Fruit fly (Drosophila melanogaster) whole organism, embryonic: ENCODE results near the gene Acph-1.

Experiments used
- Abd-B ChIP-seq: fragments of 200-800 bp; sonication (Bioruptor generic); optimal IDR thresholded peaks from 2 replicates; lab custom pipeline; 2018; ENCODE audit warnings: missing biosample characterization, mild to moderate bottlenecking, missing genetic modification characterization, moderate library complexity
- Blimp-1 ChIP-seq: fragments of 200-800 bp; sonication (Bioruptor generic); optimal IDR thresholded peaks from 3 replicates; lab custom pipeline; 2018; ENCODE audit warnings: missing biosample characterization, missing genetic modification characterization, mild to moderate bottlenecking, moderate library complexity, missing genetic modification reagents
- CG10431 ChIP-seq: fragments of 200-800 bp; sonication (Bioruptor generic); optimal IDR thresholded peaks from 3 replicates; lab custom pipeline; 2018; ENCODE audit warnings: missing biosample characterization, mild to moderate bottlenecking, missing genetic modification characterization
- CG10462 ChIP-seq: fragments of 200-800 bp; sonication (Bioruptor generic); optimal IDR thresholded peaks from 2 replicates; lab custom pipeline; 2016; ENCODE audit warnings: missing biosample characterization, missing genetic modification characterization
- CG11456 ChIP-seq: fragments of 200-800 bp; sonication (Bioruptor generic); IDR thresholded peaks from 3 replicates; pipeline ENCODE4 v1.3.6; 2022; ENCODE audit warnings: missing biosample characterization, missing genetic modification characterization
- CG11504 ChIP-seq: fragments of 200-800 bp; sonication (Bioruptor generic); optimal IDR thresholded peaks from 3 replicates; lab custom pipeline; 2019; ENCODE audit warnings: missing biosample characterization, mild to moderate bottlenecking, missing genetic modification characterization, moderate library complexity
- CG12299 ChIP-seq: fragments of 200-800 bp; sonication (Bioruptor generic); optimal IDR thresholded peaks from 2 replicates; lab custom pipeline; 2018; ENCODE audit warnings: missing biosample characterization, mild to moderate bottlenecking, missing genetic modification characterization
- CG12942 ChIP-seq: fragments of 200-800 bp; sonication (Bioruptor generic); optimal IDR thresholded peaks from 3 replicates; lab custom pipeline; 2016; ENCODE audit warnings: missing biosample characterization, missing genetic modification characterization
- CG1529 ChIP-seq: fragments of 200-800 bp; sonication (Bioruptor generic); optimal IDR thresholded peaks from 3 replicates; lab custom pipeline; 2018; ENCODE audit warnings: missing biosample characterization, missing genetic modification characterization
- CG17829 ChIP-seq: fragments of 200-800 bp; optimal IDR thresholded peaks from 2 replicates; lab custom pipeline; 2019; ENCODE audit warnings: missing biosample characterization, mild to moderate bottlenecking, missing genetic modification characterization, moderate library complexity
- CG18011 ChIP-seq: fragments of 200-800 bp; sonication (Bioruptor generic); optimal IDR thresholded peaks from 2 replicates; lab custom pipeline; 2017; ENCODE audit warnings: missing biosample characterization, missing genetic modification characterization, mild to moderate bottlenecking, moderate library complexity, missing genotype
- CG32532 ChIP-seq: fragments of 200-800 bp; sonication (Bioruptor generic); IDR thresholded peaks from 2 replicates; pipeline ENCODE4 v1.3.6; 2022; ENCODE audit warnings: missing biosample characterization, missing genetic modification characterization
- CG3407 ChIP-seq: fragments of 200-800 bp; sonication (Bioruptor generic); optimal IDR thresholded peaks from 2 replicates; lab custom pipeline; 2018; ENCODE audit warnings: missing biosample characterization, mild to moderate bottlenecking, missing genetic modification characterization
- CG5245 ChIP-seq: fragments of 200-800 bp; sonication (Bioruptor generic); optimal IDR thresholded peaks from 3 replicates; lab custom pipeline; 2016; ENCODE audit warnings: missing biosample characterization, missing genetic modification characterization
- CG6654 ChIP-seq: fragments of 200-800 bp; sonication (Bioruptor generic); optimal IDR thresholded peaks from 2 replicates; lab custom pipeline; 2017; ENCODE audit warnings: missing biosample characterization, mild to moderate bottlenecking, missing genetic modification characterization
- CG6683 ChIP-seq: fragments of 200-800 bp; sonication (Bioruptor generic); optimal IDR thresholded peaks from 2 replicates; lab custom pipeline; 2017; ENCODE audit warnings: missing biosample characterization, mild to moderate bottlenecking, missing genetic modification characterization, missing genetic modification reagents
- CG7786 ChIP-seq: fragments of 200-800 bp; sonication (Bioruptor generic); optimal IDR thresholded peaks from 2 replicates; lab custom pipeline; 2016; ENCODE audit warnings: missing biosample characterization, missing genetic modification characterization
- CG8359 ChIP-seq: fragments of 200-800 bp; sonication (Bioruptor generic); optimal IDR thresholded peaks from 2 replicates; lab custom pipeline; 2017; ENCODE audit warnings: missing biosample characterization, mild to moderate bottlenecking, missing genetic modification characterization, borderline replicate concordance
- CG8388 ChIP-seq: fragments of 200-800 bp; sonication (Bioruptor generic); optimal IDR thresholded peaks from 2 replicates; lab custom pipeline; 2019; ENCODE audit warnings: missing biosample characterization, mild to moderate bottlenecking, missing genetic modification characterization, moderate library complexity
- E2f1 ChIP-seq: fragments of 200-800 bp; sonication (Bioruptor generic); IDR thresholded peaks from 2 replicates; pipeline ENCODE4 v1.3.6; 2022; ENCODE audit warnings: missing biosample characterization, missing genetic modification characterization
- Ets97D ChIP-seq: fragments of 200-800 bp; sonication (Bioruptor generic); optimal IDR thresholded peaks from 3 replicates; lab custom pipeline; 2016; ENCODE audit warnings: missing biosample characterization, missing genetic modification characterization
- H15 ChIP-seq: fragments of 200-800 bp; sonication (Bioruptor generic); IDR thresholded peaks from 3 replicates; pipeline ENCODE4 v1.3.6; 2022; ENCODE audit warnings: missing biosample characterization, missing genetic modification characterization
- H2.0 ChIP-seq: fragments of 200-800 bp; sonication (Bioruptor generic); IDR thresholded peaks from 2 replicates; pipeline ENCODE4 v1.3.6; 2022; ENCODE audit warnings: missing biosample characterization, missing genetic modification characterization
- Hand ChIP-seq: fragments of 200-800 bp; sonication (Bioruptor generic); optimal IDR thresholded peaks from 2 replicates; lab custom pipeline; 2017; ENCODE audit warnings: mild to moderate bottlenecking, missing biosample characterization, missing genetic modification reagents, missing genetic modification characterization
- Hey ChIP-seq: fragments of 200-800 bp; sonication (Bioruptor generic); optimal IDR thresholded peaks from 3 replicates; lab custom pipeline; 2018; ENCODE audit warnings: missing biosample characterization, mild to moderate bottlenecking, missing genetic modification characterization
- Hr39 ChIP-seq: fragments of >200 bp; optimal IDR thresholded peaks from 2 replicates; lab custom pipeline; 2017
- Lpt ChIP-seq: fragments of >200 bp; optimal IDR thresholded peaks from 2 replicates; lab custom pipeline; 2018; ENCODE audit warnings: missing biosample characterization, missing genetic modification characterization
- Mad ChIP-seq: fragments of 200-800 bp; sonication (Bioruptor generic); optimal IDR thresholded peaks from 2 replicates; lab custom pipeline; 2016; ENCODE audit warnings: missing biosample characterization, missing genetic modification characterization
- Meics ChIP-seq: fragments of 200-800 bp; sonication (Bioruptor generic); optimal IDR thresholded peaks from 2 replicates; lab custom pipeline; 2017; ENCODE audit warnings: missing biosample characterization, mild to moderate bottlenecking, missing genetic modification characterization
- Poxn ChIP-seq: fragments of 200-800 bp; sonication (Bioruptor generic); IDR thresholded peaks from 2 replicates; pipeline ENCODE4 v1.3.6; 2022; ENCODE audit warnings: missing biosample characterization, missing genetic modification characterization
- Rfx ChIP-seq: fragments of 200-800 bp; sonication (Bioruptor generic); IDR thresholded peaks from 2 replicates; pipeline ENCODE4 v1.3.6; 2022; ENCODE audit warnings: missing biosample characterization, missing genetic modification characterization
- Side ChIP-seq: fragments of 200-800 bp; sonication (Bioruptor generic); optimal IDR thresholded peaks from 2 replicates; lab custom pipeline; 2016; ENCODE audit warnings: missing biosample characterization, missing genetic modification characterization
- Spps ChIP-seq: fragments of 200-800 bp; sonication (Bioruptor generic); optimal IDR thresholded peaks from 2 replicates; lab custom pipeline; 2018; ENCODE audit warnings: missing biosample characterization, mild to moderate bottlenecking, missing genetic modification characterization
- abd-A ChIP-seq: fragments of 200-800 bp; sonication (Bioruptor generic); optimal IDR thresholded peaks from 3 replicates; lab custom pipeline; 2019; ENCODE audit warnings: missing biosample characterization, mild to moderate bottlenecking, missing genetic modification characterization, moderate library complexity
- al ChIP-seq: fragments of 200-800 bp; sonication (Bioruptor generic); IDR thresholded peaks from 2 replicates; pipeline ENCODE4 v1.3.6; 2022; ENCODE audit warnings: missing biosample characterization, missing genetic modification characterization
- bcd ChIP-seq: fragments of 200-800 bp; sonication (Bioruptor generic); optimal IDR thresholded peaks from 2 replicates; lab custom pipeline; 2017; ENCODE audit warnings: missing biosample characterization, mild to moderate bottlenecking, missing genetic modification characterization
- da ChIP-seq: fragments of 200-800 bp; sonication (Bioruptor generic); optimal IDR thresholded peaks from 2 replicates; lab custom pipeline; 2016; ENCODE audit warnings: missing biosample characterization, missing genetic modification characterization
- dimm ChIP-seq: fragments of 200-800 bp; sonication (Bioruptor generic); IDR thresholded peaks from 2 replicates; pipeline ENCODE4 v1.3.6; 2022; ENCODE audit warnings: missing biosample characterization, missing genetic modification characterization
- eve ChIP-seq, 2 experiments: fragments of >200 bp; optimal IDR thresholded peaks; 2 replicates each; lab custom pipeline; 2017; ENCODE audit warnings: missing biosample characterization in 2 of 2, missing genetic modification characterization in 2 of 2
- fd96Cb ChIP-seq: fragments of 200-800 bp; sonication (Bioruptor generic); optimal IDR thresholded peaks from 2 replicates; lab custom pipeline; 2018; ENCODE audit warnings: missing biosample characterization, mild to moderate bottlenecking, missing genetic modification characterization, moderate library complexity
- gem ChIP-seq: fragments of 200-800 bp; sonication (Bioruptor generic); optimal IDR thresholded peaks from 2 replicates; lab custom pipeline; 2019; ENCODE audit warnings: missing biosample characterization, mild to moderate bottlenecking, missing genetic modification characterization, moderate library complexity
- inv ChIP-seq: fragments of 200-800 bp; sonication (Bioruptor generic); IDR thresholded peaks from 2 replicates; pipeline ENCODE4 v1.3.6; 2022; ENCODE audit warnings: missing biosample characterization, missing genetic modification characterization; ENCODE audit not compliant: partially characterized antibody
- lab ChIP-seq: fragments of 200-800 bp; sonication (Bioruptor generic); optimal IDR thresholded peaks from 3 replicates; lab custom pipeline; 2017; ENCODE audit warnings: missing biosample characterization, missing genetic modification characterization, mild to moderate bottlenecking, moderate library complexity, missing genetic modification reagents
- lola ChIP-seq, 3 experiments: fragments of >200 bp in 2 of 3; fragments of 200-800 bp in 1 of 3; sonication (Bioruptor generic) in 1 of 3; optimal IDR thresholded peaks; 2 replicates each; lab custom pipeline; 2017 to 2019; ENCODE audit warnings: missing biosample characterization in 3 of 3, missing genetic modification characterization in 3 of 3, mild to moderate bottlenecking in 1 of 3, moderate library complexity in 1 of 3
- pnt ChIP-seq: fragments of 200-800 bp; sonication (Bioruptor generic); optimal IDR thresholded peaks from 3 replicates; lab custom pipeline; 2016; ENCODE audit warnings: missing biosample characterization, missing genetic modification characterization
- pros ChIP-seq: fragments of 200-800 bp; sonication (Bioruptor generic); optimal IDR thresholded peaks from 3 replicates; lab custom pipeline; 2019; ENCODE audit warnings: missing biosample characterization, mild to moderate bottlenecking, missing genetic modification characterization, moderate library complexity
- repo ChIP-seq: fragments of 200-800 bp; sonication (Bioruptor generic); optimal IDR thresholded peaks from 2 replicates; lab custom pipeline; 2016; ENCODE audit warnings: missing biosample characterization, missing genetic modification characterization
- sima ChIP-seq: fragments of 200-800 bp; sonication (Bioruptor generic); optimal IDR thresholded peaks from 2 replicates; lab custom pipeline; 2016; ENCODE audit warnings: missing biosample characterization, missing genetic modification characterization
- so ChIP-seq: fragments of 200-800 bp; sonication (Bioruptor generic); IDR thresholded peaks from 3 replicates; pipeline ENCODE4 v1.3.6; 2022; ENCODE audit warnings: missing biosample characterization, missing genetic modification characterization
- tio ChIP-seq: fragments of 200-800 bp; sonication (Bioruptor generic); optimal IDR thresholded peaks from 2 replicates; lab custom pipeline; 2017; ENCODE audit warnings: missing biosample characterization, missing genetic modification characterization, inconsistent platforms
- tll ChIP-seq, 2 experiments: fragments of 200-800 bp in 1 of 2; fragments of >200 bp in 1 of 2; sonication (Bioruptor generic) in 1 of 2; optimal IDR thresholded peaks; 2 replicates each; lab custom pipeline; 2017 to 2019; ENCODE audit warnings: missing biosample characterization in 2 of 2, missing genetic modification characterization in 2 of 2, mild to moderate bottlenecking in 1 of 2, moderate library complexity in 1 of 2
- zf30C ChIP-seq: fragments of 200-800 bp; sonication (Bioruptor generic); optimal IDR thresholded peaks from 3 replicates; lab custom pipeline; 2018; ENCODE audit warnings: missing biosample characterization, mild to moderate bottlenecking, missing genetic modification characterization

The Acph-1 gene

dm6 chr3R:30004648-30005047 lies 11.4 kb upstream of the Acph-1 start, which contains the start of the genes Nlp and Nph (continued):
- TF ChIP-seq CG32532 (GFP tag; lab: Robert Waterston, UW) (peak; percentile 43; the same call in 1 of the 2 replicates), bcd (GFP tag; lab: Kevin White, UChicago) (no peak), E2f1 (GFP tag; lab: Robert Waterston, UW) (no peak), lola (GFP tag; optimal IDR thresholded peaks at IDR 0.05; lab: Kevin White, UChicago) (no peak), CG5245 (GFP tag; lab: Kevin White, UChicago) (no peak), CG6683 (no peak), repo (no peak), CG18011 (peak; percentile 30), CG7786 (GFP tag; lab: Kevin White, UChicago) (peak; percentile 7), Blimp-1 (GFP tag; lab: Kevin White, UChicago) (no peak), gem (tag; lab: Kevin White, UChicago) (no peak), CG12299 (tag; lab: Kevin White, UChicago) (no peak), zf30C (GFP tag; lab: Kevin White, UChicago) (no peak), fd96Cb (tag; lab: Kevin White, UChicago) (no peak), sima (GFP tag; lab: Kevin White, UChicago) (no peak), CG8359 (no peak), Spps (peak; percentile 7), Rfx (GFP tag; lab: Robert Waterston, UW) (peak; percentile 48; the same call in 1 of the 2 replicates), CG17829 (tag; lab: Kevin White, UChicago) (peak; percentile 80), abd-A (tag; lab: Kevin White, UChicago) (no peak), CG10431 (no peak), Hr39 (lab: Kevin White, UChicago) (no peak), H2.0 (GFP tag; lab: Robert Waterston, UW) (no peak), so (GFP tag; lab: Robert Waterston, UW) (no peak), Ets97D (GFP tag; lab: Kevin White, UChicago) (peak; percentile 71), lab (GFP tag; lab: Kevin White, UChicago) (no peak), CG8388 (no peak), da (GFP tag; lab: Kevin White, UChicago) (no peak), Side (GFP tag; lab: Kevin White, UChicago) (no peak), CG12942 (GFP tag; lab: Kevin White, UChicago) (no peak), pnt (GFP tag; lab: Kevin White, UChicago) (no peak), CG3407 (GFP tag; lab: Kevin White, UChicago) (no peak), pros (GFP tag; lab: Kevin White, UChicago) (no peak), Hey (tag; lab: Kevin White, UChicago) (no peak), Hand (no peak), H15 (GFP tag; lab: Robert Waterston, UW) (no peak), CG6654 (GFP tag; lab: Kevin White, UChicago) (no peak), Poxn (GFP tag; lab: Robert Waterston, UW) (no peak), Lpt (GFP tag; lab: Kevin White, UChicago) (no peak), dimm (GFP tag; lab: Robert Waterston, UW) (no peak), tll (GFP tag; optimal IDR thresholded peaks at IDR 0.05; lab: Kevin White, UChicago) (no peak), al (GFP tag; lab: Robert Waterston, UW) (no peak), Mad (GFP tag; lab: Kevin White, UChicago) (peak; percentile 41), CG1529 (GFP tag; lab: Kevin White, UChicago) (no peak), inv (GFP tag; lab: Robert Waterston, UW) (peak; percentile 70), Meics (GFP tag; lab: Kevin White, UChicago) (peak; percentile 74), CG11504 (tag; lab: Kevin White, UChicago) (no peak), Abd-B (GFP tag; lab: Kevin White, UChicago) (no peak), CG11456 (GFP tag; lab: Robert Waterston, UW) (no peak), CG10462 (GFP tag; lab: Kevin White, UChicago) (no peak), tio (GFP tag; lab: Kevin White, UChicago) (no peak), eve (GFP tag; optimal IDR thresholded peaks at IDR 0.05; lab: Kevin White, UChicago) (no peak)
